Fruit fly (Drosophila melanogaster): ENCODE data around the gene Zif.

dm6 chr3R:6462978-6463377 lies 6.1 kb downstream of the Zif start:
- no peak for TF ChIP-seq Sp1 (GFP tag; optimal IDR thresholded peaks at IDR 0.05)
- TF ChIP-seq psq (GFP tag; optimal IDR thresholded peaks at IDR 0.05): no peak
